Worm (Caenorhabditis elegans): Measurements from ENCODE around the gene chil-26.

ce11 chrII:9443522-9443921 lies 31.3 kb upstream of the chil-26 start, which contains the start of gene chil-15:
- TF ChIP-seq dox-1 (GFP tag; IDR thresholded peaks at IDR 0.05) (no peak), madf-3 (GFP tag; IDR thresholded peaks at IDR 0.05) (no peak), unc-62 (GFP tag; optimal IDR thresholded peaks at IDR 0.05) (no peak), ceh-91 (GFP tag; IDR thresholded peaks at IDR 0.05) (no peak)
